Fruit fly (Drosophila melanogaster) whole organism, prepupa: Measurements from ENCODE around the gene CG14712.
A peak's percentile ranks its signal among the peaks of the same experiment; 100 is the strongest.

Experiments
- Blimp-1 ChIP-seq: fragments of 200-800 bp; sonication (Bioruptor generic); optimal IDR thresholded peaks from 3 replicates; lab custom pipeline; 2017; ENCODE audit warnings: missing biosample characterization, missing genetic modification characterization, mild to moderate bottlenecking, moderate library complexity, missing genetic modification reagents
- CG10631 ChIP-seq: fragments of 200-800 bp; sonication (Bioruptor generic); optimal IDR thresholded peaks from 2 replicates; lab custom pipeline; 2016; ENCODE audit warnings: missing biosample characterization, missing genetic modification characterization
- CG10669 ChIP-seq: fragments of 200-800 bp; sonication (Bioruptor generic); optimal IDR thresholded peaks from 3 replicates; lab custom pipeline; 2018; ENCODE audit warnings: missing biosample characterization, mild to moderate bottlenecking, missing genetic modification characterization, moderate library complexity
- CG11294 ChIP-seq: fragments of 200-800 bp; sonication (Bioruptor generic); IDR thresholded peaks from 2 replicates; pipeline ENCODE4 v1.3.6; 2022; ENCODE audit warnings: missing biosample characterization, missing genetic modification characterization
- CG11762 ChIP-seq: fragments of 200-800 bp; sonication (Bioruptor generic); optimal IDR thresholded peaks from 3 replicates; lab custom pipeline; 2016; ENCODE audit warnings: missing biosample characterization, missing genetic modification characterization; ENCODE audit not compliant: insufficient read depth
- CG15336 ChIP-seq: fragments of 200-800 bp; sonication (Bioruptor generic); IDR thresholded peaks from 2 replicates; pipeline ENCODE4 v1.3.6; 2022; ENCODE audit warnings: missing biosample characterization, missing genetic modification characterization
- CG16779 ChIP-seq: fragments of 200-800 bp; sonication (Bioruptor generic); optimal IDR thresholded peaks from 3 replicates; lab custom pipeline; 2017; ENCODE audit warnings: missing biosample characterization, mild to moderate bottlenecking, missing genetic modification characterization
- CG3032 ChIP-seq: fragments of 200-800 bp; optimal IDR thresholded peaks from 2 replicates; lab custom pipeline; 2019; ENCODE audit warnings: missing biosample characterization, mild to moderate bottlenecking, missing genetic modification characterization, moderate library complexity
- CG31627 ChIP-seq: fragments of 200-800 bp; sonication (Bioruptor generic); optimal IDR thresholded peaks from 3 replicates; lab custom pipeline; 2016; ENCODE audit warnings: missing biosample characterization, missing genetic modification characterization
- CG32006 ChIP-seq: fragments of 200-800 bp; sonication (Bioruptor generic); optimal IDR thresholded peaks from 3 replicates; lab custom pipeline; 2017; ENCODE audit warnings: missing biosample characterization, mild to moderate bottlenecking, missing genetic modification characterization
- CG34406 ChIP-seq: fragments of 200-800 bp; sonication (Bioruptor generic); optimal IDR thresholded peaks from 3 replicates; lab custom pipeline; 2016; ENCODE audit warnings: missing biosample characterization, missing genetic modification characterization
- CG4318 ChIP-seq: fragments of 200-800 bp; sonication (Bioruptor generic); optimal IDR thresholded peaks from 3 replicates; lab custom pipeline; 2017; ENCODE audit warnings: missing biosample characterization, mild to moderate bottlenecking, missing genetic modification characterization
- CG6163 ChIP-seq: fragments of 200-800 bp; sonication (Bioruptor generic); IDR thresholded peaks from 3 replicates; pipeline ENCODE4 v1.3.6; 2022; ENCODE audit warnings: missing biosample characterization, missing genetic modification characterization
- CG6276 ChIP-seq: fragments of 200-800 bp; sonication (Bioruptor generic); optimal IDR thresholded peaks from 2 replicates; lab custom pipeline; 2017; ENCODE audit warnings: missing biosample characterization, mild to moderate bottlenecking, missing genetic modification characterization
- CG6792 ChIP-seq: fragments of 200-800 bp; sonication (Bioruptor generic); optimal IDR thresholded peaks from 3 replicates; lab custom pipeline; 2016; ENCODE audit warnings: missing biosample characterization, missing genetic modification characterization
- CG6808 ChIP-seq: fragments of 200-800 bp; sonication (Bioruptor generic); optimal IDR thresholded peaks from 3 replicates; lab custom pipeline; 2017; ENCODE audit warnings: missing biosample characterization, missing genetic modification characterization, mild to moderate bottlenecking, moderate library complexity, missing genetic modification reagents
- CG6854 ChIP-seq: fragments of 200-800 bp; sonication (Bioruptor generic); optimal IDR thresholded peaks from 2 replicates; lab custom pipeline; 2017; ENCODE audit warnings: missing biosample characterization, mild to moderate bottlenecking, missing genetic modification characterization
- CG8119 ChIP-seq: fragments of 200-800 bp; sonication (Bioruptor generic); IDR thresholded peaks from 3 replicates; pipeline ENCODE4 v1.3.6; 2022; ENCODE audit warnings: missing biosample characterization, missing genetic modification characterization
- CG8319 ChIP-seq: fragments of 200-800 bp; sonication (Bioruptor generic); optimal IDR thresholded peaks from 3 replicates; lab custom pipeline; 2016; ENCODE audit warnings: missing biosample characterization, missing genetic modification characterization
- CG8632 ChIP-seq: fragments of 200-800 bp; sonication (Bioruptor generic); optimal IDR thresholded peaks from 3 replicates; lab custom pipeline; 2016; ENCODE audit warnings: missing biosample characterization, missing genetic modification characterization
- CG9139 ChIP-seq: fragments of 200-800 bp; sonication (Bioruptor generic); optimal IDR thresholded peaks from 3 replicates; lab custom pipeline; 2017; ENCODE audit warnings: missing biosample characterization, mild to moderate bottlenecking, missing genetic modification characterization
- Eip75B ChIP-seq: fragments of 200-800 bp; sonication (Bioruptor generic); optimal IDR thresholded peaks from 3 replicates; lab custom pipeline; 2016; ENCODE audit warnings: missing biosample characterization, missing genetic modification characterization
- Eip78C ChIP-seq: fragments of 200-800 bp; sonication (Bioruptor generic); peaks from one replicate; lab custom pipeline; 2016; ENCODE audit warnings: missing biosample characterization, missing genetic modification characterization
- Eip93F ChIP-seq: fragments of 200-800 bp; sonication (Bioruptor generic); optimal IDR thresholded peaks from 2 replicates; lab custom pipeline; 2016; ENCODE audit warnings: missing biosample characterization, mild to moderate bottlenecking, missing genetic modification characterization
- Gug ChIP-seq: fragments of 200-800 bp; sonication (Bioruptor generic); IDR thresholded peaks from 2 replicates; pipeline ENCODE4 v1.3.6; 2022; ENCODE audit warnings: missing biosample characterization, missing genetic modification characterization
- Hr38 ChIP-seq: sonication (Bioruptor generic); optimal IDR thresholded peaks from 2 replicates; lab custom pipeline; 2016; ENCODE audit warnings: missing biosample characterization, missing genetic modification characterization
- Hr39 ChIP-seq: fragments of 200-800 bp; sonication (Bioruptor generic); optimal IDR thresholded peaks from 2 replicates; lab custom pipeline; 2016; ENCODE audit warnings: missing biosample characterization, missing genetic modification characterization
- Hr4 ChIP-seq: fragments of 200-800 bp; sonication (Bioruptor generic); optimal IDR thresholded peaks from 3 replicates; lab custom pipeline; 2016; ENCODE audit warnings: missing biosample characterization, missing genetic modification characterization
- OdsH ChIP-seq: fragments of 200-800 bp; sonication (Bioruptor generic); optimal IDR thresholded peaks from 3 replicates; lab custom pipeline; 2016; ENCODE audit warnings: missing biosample characterization, missing genetic modification characterization
- Smox ChIP-seq: fragments of 200-800 bp; sonication (Bioruptor generic); optimal IDR thresholded peaks from 3 replicates; lab custom pipeline; 2016; ENCODE audit warnings: missing biosample characterization, missing genetic modification characterization
- Sox102F ChIP-seq: fragments of 200-800 bp; sonication (Bioruptor generic); optimal IDR thresholded peaks from 2 replicates; lab custom pipeline; 2016; ENCODE audit warnings: missing biosample characterization, mild to moderate bottlenecking, missing genetic modification characterization
- Sox14 ChIP-seq: fragments of 200-800 bp; sonication (Bioruptor generic); optimal IDR thresholded peaks from 3 replicates; lab custom pipeline; 2016; ENCODE audit warnings: missing biosample characterization, missing genetic modification characterization
- Sox15 ChIP-seq: fragments of 200-800 bp; sonication (Bioruptor generic); optimal IDR thresholded peaks from 3 replicates; lab custom pipeline; 2016; ENCODE audit warnings: missing biosample characterization, missing genetic modification characterization
- achi ChIP-seq: fragments of 200-800 bp; sonication (Bioruptor generic); optimal IDR thresholded peaks from 3 replicates; lab custom pipeline; 2016; ENCODE audit warnings: missing biosample characterization, missing genetic modification characterization
- cyc ChIP-seq: fragments of 200-800 bp; sonication (Bioruptor generic); optimal IDR thresholded peaks from 3 replicates; lab custom pipeline; 2016; ENCODE audit warnings: missing biosample characterization, missing genetic modification characterization
- dac ChIP-seq: fragments of 200-800 bp; sonication (Bioruptor generic); optimal IDR thresholded peaks from 2 replicates; lab custom pipeline; 2017; ENCODE audit warnings: missing biosample characterization, mild to moderate bottlenecking, missing genetic modification characterization
- eg ChIP-seq: fragments of 200-800 bp; sonication (Bioruptor generic); IDR thresholded peaks from 3 replicates; pipeline ENCODE4 v1.3.6; 2022; ENCODE audit warnings: missing biosample characterization, missing genetic modification characterization
- esn ChIP-seq: fragments of 200-800 bp; sonication (Bioruptor generic); optimal IDR thresholded peaks from 2 replicates; lab custom pipeline; 2016; ENCODE audit warnings: missing biosample characterization, mild to moderate bottlenecking, missing genetic modification characterization, moderate library complexity
- fd59A ChIP-seq: fragments of 200-800 bp; sonication (Bioruptor generic); optimal IDR thresholded peaks from 2 replicates; lab custom pipeline; 2017; ENCODE audit warnings: missing biosample characterization, mild to moderate bottlenecking, missing genetic modification characterization, missing genetic modification reagents
- fd85E ChIP-seq: fragments of 200-800 bp; sonication (Bioruptor generic); optimal IDR thresholded peaks from 3 replicates; lab custom pipeline; 2016; ENCODE audit warnings: missing biosample characterization, missing genetic modification characterization
- lz ChIP-seq: fragments of 200-800 bp; sonication (Bioruptor generic); optimal IDR thresholded peaks from 3 replicates; lab custom pipeline; 2016; ENCODE audit warnings: missing biosample characterization, missing genetic modification characterization
- pdm3 ChIP-seq: fragments of 200-800 bp; sonication (Bioruptor generic); optimal IDR thresholded peaks from 3 replicates; lab custom pipeline; 2016; ENCODE audit warnings: missing biosample characterization, missing genetic modification characterization
- salr ChIP-seq, 2 experiments: fragments of 200-800 bp; sonication (Bioruptor generic); optimal IDR thresholded peaks; 3 replicates each; lab custom pipeline; 2016 to 2018; ENCODE audit warnings: missing biosample characterization in 2 of 2, missing genetic modification characterization in 2 of 2, mild to moderate bottlenecking in 1 of 2
- spab ChIP-seq: fragments of 200-800 bp; sonication (Bioruptor generic); optimal IDR thresholded peaks from 2 replicates; lab custom pipeline; 2017; ENCODE audit warnings: missing biosample characterization, mild to moderate bottlenecking, missing genetic modification characterization, missing genetic modification reagents
- svp ChIP-seq: fragments of 200-800 bp; sonication (Bioruptor generic); peaks from one replicate; lab custom pipeline; 2016; ENCODE audit warnings: missing biosample characterization, missing genetic modification characterization
- topi ChIP-seq: fragments of 200-800 bp; sonication (Bioruptor generic); optimal IDR thresholded peaks from 3 replicates; lab custom pipeline; 2016; ENCODE audit warnings: missing biosample characterization, missing genetic modification characterization
- vri ChIP-seq: fragments of 200-800 bp; sonication (Bioruptor generic); optimal IDR thresholded peaks from 3 replicates; lab custom pipeline; 2016; ENCODE audit warnings: missing biosample characterization, mild to moderate bottlenecking, missing genetic modification characterization

The CG14712 gene

DNA sequence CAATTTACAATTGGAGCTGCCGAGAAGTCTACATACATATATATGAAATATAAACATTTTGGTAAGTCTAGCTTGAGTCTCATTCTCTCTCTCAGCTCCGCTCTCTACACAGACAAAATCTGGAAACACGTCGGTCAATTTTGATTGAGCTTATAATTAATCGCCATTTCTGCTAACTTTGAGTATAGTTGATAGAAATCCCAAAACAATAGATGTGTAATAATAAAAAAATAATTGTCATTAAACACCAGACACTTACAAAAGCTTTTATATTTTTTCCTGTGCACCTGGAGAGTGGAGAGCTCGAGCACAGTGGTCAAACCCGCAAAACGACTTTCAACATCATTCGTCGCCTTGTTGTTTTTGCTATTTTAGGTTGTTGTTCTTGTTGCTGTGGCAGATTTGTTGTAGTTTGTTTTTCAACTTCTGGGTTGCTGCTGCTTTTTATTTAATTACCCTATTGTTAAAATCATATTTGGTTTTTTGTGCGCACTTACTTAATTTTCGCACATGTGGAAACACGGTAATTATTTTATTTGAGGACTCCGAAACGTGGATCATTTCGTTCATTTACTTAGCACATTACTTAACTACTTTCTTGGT lies 28.2 kb downstream of the CG14712 start (continued):
- TF ChIP-seq Eip75B (GFP tag; lab: Kevin White, UChicago) (peak; percentile 99), CG11294 (GFP tag; lab: Robert Waterston, UW) (peak; percentile 98), Hr39 (peak; percentile 98), cyc (GFP tag; lab: Kevin White, UChicago) (peak; percentile 98), CG9139 (GFP tag; lab: Kevin White, UChicago) (peak; percentile 97), lz (peak; percentile 99), CG34406 (GFP tag; lab: Kevin White, UChicago) (peak; percentile 98), Smox (GFP tag; lab: Kevin White, UChicago) (peak; percentile 98), CG6163 (GFP tag; lab: Robert Waterston, UW) (peak; percentile 99), Gug (GFP tag; lab: Robert Waterston, UW) (peak; percentile 98), CG11762 (GFP tag; lab: Kevin White, UChicago) (peak; percentile 98), CG15336 (GFP tag; lab: Robert Waterston, UW) (peak; percentile 99), fd85E (peak; percentile 95), pdm3 (GFP tag; lab: Kevin White, UChicago) (peak; percentile 99), CG8319 (peak; percentile 98), spab (GFP tag; lab: Kevin White, UChicago) (peak; percentile 99), salr (GFP tag; optimal IDR thresholded peaks at IDR 0.05; lab: Kevin White, UChicago) (peak; percentile 98), Blimp-1 (GFP tag; lab: Kevin White, UChicago) (peak; percentile 86), achi (GFP tag; lab: Kevin White, UChicago) (peak; percentile 99), Sox102F (GFP tag; lab: Kevin White, UChicago) (peak; percentile 99), Sox15 (GFP tag; lab: Kevin White, UChicago) (peak; percentile 98), Hr38 (GFP tag; lab: Kevin White, UChicago) (peak; percentile 83)

DNA sequence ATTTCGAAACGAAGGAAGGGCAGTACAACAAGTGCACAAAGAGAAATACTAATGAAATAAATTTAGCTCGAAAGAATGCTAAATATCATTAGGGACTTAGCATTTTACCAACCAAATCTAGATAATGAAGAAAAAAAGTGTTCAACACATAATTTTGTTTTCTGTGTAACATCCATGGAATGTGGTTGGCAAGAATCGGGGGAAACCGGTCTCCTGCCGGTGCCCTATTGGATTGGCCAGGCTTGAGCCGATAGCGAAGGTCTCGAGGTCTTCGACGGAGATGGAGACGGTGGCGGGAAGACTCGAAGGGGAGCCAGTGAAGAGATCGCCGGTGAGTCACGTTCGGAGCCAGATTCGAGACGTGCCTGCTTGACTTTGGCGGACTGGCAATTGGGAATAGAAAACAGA lies 29.2 kb downstream of the CG14712 start:
- 0 out of 2 replicates have a peak, but pooled peaks have one; percentile 25 for TF ChIP-seq CG11294 (GFP tag; lab: Robert Waterston, UW)
- peak; percentile 89 for TF ChIP-seq topi
- TF ChIP-seq CG6792 (GFP tag; lab: Kevin White, UChicago), result peak; percentile 86
- peak; percentile 85 for TF ChIP-seq Hr39
- TF ChIP-seq OdsH (GFP tag; lab: Kevin White, UChicago), result peak; percentile 87
- TF ChIP-seq Sox14 (GFP tag; lab: Kevin White, UChicago), result peak; percentile 90
- peak; percentile 84 for TF ChIP-seq CG10631 (GFP tag; lab: Kevin White, UChicago)
- peak; percentile 77 for TF ChIP-seq CG11762 (GFP tag; lab: Kevin White, UChicago)
- TF ChIP-seq Gug (GFP tag; lab: Robert Waterston, UW), result peak; percentile 57
- TF ChIP-seq svp (GFP tag; lab: Kevin White, UChicago), result peak; percentile 98
- peak; percentile 69 for TF ChIP-seq CG32006
- peak; percentile 83 for TF ChIP-seq achi (GFP tag; lab: Kevin White, UChicago)
- TF ChIP-seq CG8632, result peak; percentile 76
- peak; percentile 86 for TF ChIP-seq Smox (GFP tag; lab: Kevin White, UChicago)
- TF ChIP-seq Sox15 (GFP tag; lab: Kevin White, UChicago), result peak; percentile 62
- peak; percentile 16 for TF ChIP-seq dac (GFP tag; lab: Kevin White, UChicago)
- peak; percentile 83 for TF ChIP-seq CG34406 (GFP tag; lab: Kevin White, UChicago)
- peak; percentile 76 for TF ChIP-seq CG9139 (GFP tag; lab: Kevin White, UChicago)
- peak; percentile 71 for TF ChIP-seq fd59A
- TF ChIP-seq CG16779, result peak; percentile 53
- TF ChIP-seq CG6276 (GFP tag; lab: Kevin White, UChicago), result peak; percentile 47
- peak; percentile 83 for TF ChIP-seq CG8319
- TF ChIP-seq fd85E, result no peak
- peak; percentile 81 for TF ChIP-seq CG31627 (GFP tag; lab: Kevin White, UChicago)
- peak; percentile 91 for TF ChIP-seq Eip75B (GFP tag; lab: Kevin White, UChicago)
- TF ChIP-seq CG15336 (GFP tag; lab: Robert Waterston, UW), result peak; percentile 75
- peak; percentile 98 for TF ChIP-seq Eip78C (GFP tag; lab: Kevin White, UChicago)
- peak; percentile 75 for TF ChIP-seq eg (GFP tag; lab: Robert Waterston, UW)
- peak; percentile 89 for TF ChIP-seq Sox102F (GFP tag; lab: Kevin White, UChicago)
- TF ChIP-seq CG3032 (tag; lab: Kevin White, UChicago), result peak; percentile 84
- peak; percentile 69 for TF ChIP-seq CG6854 (GFP tag; lab: Kevin White, UChicago)
- TF ChIP-seq esn (GFP tag; lab: Kevin White, UChicago), result peak; percentile 91
- TF ChIP-seq Eip93F (GFP tag; lab: Kevin White, UChicago), result peak; percentile 10
- TF ChIP-seq CG8119 (GFP tag; lab: Robert Waterston, UW), result peak; percentile 67
- TF ChIP-seq vri (GFP tag; lab: Kevin White, UChicago), result peak; percentile 90
- peak; percentile 25 for TF ChIP-seq CG4318 (GFP tag; lab: Kevin White, UChicago)
- TF ChIP-seq CG10669 (GFP tag; lab: Kevin White, UChicago), result peak; percentile 88
- TF ChIP-seq CG6808 (GFP tag; lab: Kevin White, UChicago), result peak; percentile 84
- TF ChIP-seq Hr4 (GFP tag; lab: Kevin White, UChicago), result peak; percentile 60
